Comparison of ENCODE assay signal across 1 fruit fly cellular context in genomic region chr2L:7914948-7915549, dm6.
TF ChIP-seq lines count a peak whose summit lies in the region.

No protein-coding gene starts in this region.

TF ChIP-seq in whole organism, embryonic, 481 proteins besides CTCF, POLR2A, EP300 and RAD21 (continued from another document):
- no peak for TF ChIP-seq hkb (optimal IDR thresholded peaks at IDR 0.05; lab: Kevin White, UChicago)
- 0 out of 2 replicates have a peak, but pooled peaks have one; percentile 11 for TF ChIP-seq hkb (GFP tag; IDR thresholded peaks at IDR 0.05; lab: Robert Waterston, UW)
- no peak for TF ChIP-seq Oli (tag; optimal IDR thresholded peaks at IDR 0.05; lab: Kevin White, UChicago)
- TF ChIP-seq CG7839 (tag; optimal IDR thresholded peaks at IDR 0.05; lab: Kevin White, UChicago), result no peak
- TF ChIP-seq CG11085 (GFP tag; IDR thresholded peaks at IDR 0.05; lab: Robert Waterston, UW), result no peak
- TF ChIP-seq pho (GFP tag; optimal IDR thresholded peaks at IDR 0.05; lab: Kevin White, UChicago), result no peak
- no peak for TF ChIP-seq toy (GFP tag; IDR thresholded peaks at IDR 0.05; lab: Robert Waterston, UW)
- peak; percentile 68 for TF ChIP-seq crol (GFP tag; IDR thresholded peaks at IDR 0.05; lab: Robert Waterston, UW)
- TF ChIP-seq Six4 (GFP tag; optimal IDR thresholded peaks at IDR 0.05; lab: Kevin White, UChicago), result no peak
- TF ChIP-seq dimm (GFP tag; IDR thresholded peaks at IDR 0.05; lab: Robert Waterston, UW), result no peak
- TF ChIP-seq CG31388 (GFP tag; optimal IDR thresholded peaks at IDR 0.05; lab: Kevin White, UChicago), result no peak
- TF ChIP-seq ranshi (GFP tag; IDR thresholded peaks at IDR 0.05; lab: Robert Waterston, UW), result 0 out of 2 replicates have a peak, but pooled peaks have one; percentile 15
- no peak for TF ChIP-seq CG43689 (GFP tag; IDR thresholded peaks at IDR 0.05; lab: Robert Waterston, UW)
- TF ChIP-seq zfh1 (GFP tag; IDR thresholded peaks at IDR 0.05; lab: Robert Waterston, UW), result 0 out of 3 replicates have a peak, but pooled peaks have one; percentile 23
- no peak for TF ChIP-seq YL-1 (GFP tag; optimal IDR thresholded peaks at IDR 0.05; lab: Kevin White, UChicago)
- TF ChIP-seq CG31224 (GFP tag; IDR thresholded peaks at IDR 0.05; lab: Robert Waterston, UW), result no peak
- no peak for TF ChIP-seq pan (optimal IDR thresholded peaks at IDR 0.05; lab: Kevin White, UChicago)
- peak in 1 of 2 experiments; percentile 6 for TF ChIP-seq pan (GFP tag; optimal IDR thresholded peaks at IDR 0.05 in 1 of 2, IDR thresholded peaks at IDR 0.05 in 1 of 2)
- no peak for TF ChIP-seq Dad (GFP tag; optimal IDR thresholded peaks at IDR 0.05; lab: Kevin White, UChicago)
- peak; percentile 99 for TF ChIP-seq CG11504 (tag; optimal IDR thresholded peaks at IDR 0.05; lab: Kevin White, UChicago)
- TF ChIP-seq Poxn (GFP tag; IDR thresholded peaks at IDR 0.05; lab: Robert Waterston, UW), result no peak
- TF ChIP-seq kay (GFP tag; optimal IDR thresholded peaks at IDR 0.05; lab: Kevin White, UChicago), result no peak
- TF ChIP-seq Bteb2 (GFP tag; optimal IDR thresholded peaks at IDR 0.05; lab: Kevin White, UChicago), result no peak
